Worm (Caenorhabditis elegans): ENCODE measurements around the gene unc-70.

DNA sequence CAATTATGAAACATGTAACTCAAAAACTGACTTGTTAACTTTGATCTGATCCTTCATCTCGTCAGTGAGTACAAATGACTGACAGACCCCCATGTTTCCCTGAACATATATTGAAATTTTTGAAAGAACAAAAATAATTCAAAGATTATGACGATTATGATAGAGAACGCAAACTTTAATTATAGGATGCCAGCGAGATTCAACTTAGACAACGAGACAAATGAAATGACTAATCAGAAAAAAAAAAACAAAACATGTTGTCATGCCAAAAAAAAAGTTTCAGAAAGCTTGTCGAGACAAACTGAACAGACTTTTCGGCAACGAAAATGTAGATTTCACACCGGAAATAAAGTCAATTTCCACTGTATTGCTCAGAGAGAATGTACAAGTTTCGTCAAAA lies 26.4 kb upstream of the unc-70 start, which contains the start of gene gpa-10:
- TF ChIP-seq ztf-23 (GFP tag; IDR thresholded peaks at IDR 0.05): no peak
- no peak for TF ChIP-seq ztf-29 (GFP tag; IDR thresholded peaks at IDR 0.05)
- TF ChIP-seq flt-1 (GFP tag; IDR thresholded peaks at IDR 0.05): no peak
- no peak for TF ChIP-seq med-1 (GFP tag; optimal IDR thresholded peaks at IDR 0.05; ENCODE audit: insufficient read depth)
- TF ChIP-seq klf-2 (GFP tag; conservative IDR thresholded peaks at IDR 0.05): no peak
- TF ChIP-seq T22C8.4 (GFP tag; IDR thresholded peaks at IDR 0.05): no peak
- TF ChIP-seq cog-1 (tag; optimal IDR thresholded peaks at IDR 0.05): no peak
- no peak for TF ChIP-seq tab-1 (GFP tag; IDR thresholded peaks at IDR 0.05)
